Fruit fly (Drosophila melanogaster): ENCODE measurements around the gene CG42828.
A peak's percentile ranks its signal among the peaks of the same experiment; 100 is the strongest.

The CG42828 gene

dm6 chr3R:23356920-23357386, 16.6 kb upstream of the CG42828 start:
- TF ChIP-seq CG8478 (optimal IDR thresholded peaks at IDR 0.05) (no peak), usp (GFP tag; optimal IDR thresholded peaks at IDR 0.05) (no peak), pan (optimal IDR thresholded peaks at IDR 0.05) (peak; percentile 86), EcR (GFP tag; optimal IDR thresholded peaks at IDR 0.05) (no peak), psq (optimal IDR thresholded peaks at IDR 0.05) (no peak), Dll (optimal IDR thresholded peaks at IDR 0.05) (no peak)

DNA sequence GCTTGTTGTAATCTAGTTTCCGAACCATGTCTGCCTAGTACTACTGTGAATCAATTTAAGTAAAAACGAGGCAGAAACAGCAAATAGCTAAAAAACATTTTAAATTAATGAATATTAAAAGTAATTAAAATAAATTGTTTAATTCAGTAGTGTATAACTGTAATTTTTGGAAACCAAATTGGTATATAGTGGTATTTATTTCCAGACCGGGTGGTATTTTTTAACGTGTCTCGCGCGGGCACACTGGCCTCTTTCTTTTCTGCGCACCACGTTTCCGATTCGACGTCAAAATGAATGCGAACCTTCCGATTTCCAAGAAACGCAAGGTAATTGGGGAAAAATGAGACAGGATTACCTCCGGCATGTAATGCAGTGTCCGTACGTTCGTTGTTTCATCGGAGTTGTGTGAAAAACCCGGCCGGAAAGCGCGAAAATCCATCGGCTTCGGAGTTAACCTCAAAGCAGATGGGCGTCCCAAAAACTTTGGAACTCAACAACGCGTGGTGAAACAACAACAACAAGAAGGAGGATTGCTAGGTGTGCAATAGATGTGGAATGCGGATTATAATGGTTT, 14.9 kb upstream of the CG42828 start, which contains the start of gene RpS3:
TSS of gene RpS3 (plus strand) at position 248 of the 574 bp plus-strand sequence.
- TF ChIP-seq usp (GFP tag; optimal IDR thresholded peaks at IDR 0.05) (no peak), psq (optimal IDR thresholded peaks at IDR 0.05) (no peak), CG8478 (optimal IDR thresholded peaks at IDR 0.05) (no peak), Dll (optimal IDR thresholded peaks at IDR 0.05) (no peak), pan (optimal IDR thresholded peaks at IDR 0.05) (no peak), EcR (GFP tag; optimal IDR thresholded peaks at IDR 0.05) (no peak)

DNA sequence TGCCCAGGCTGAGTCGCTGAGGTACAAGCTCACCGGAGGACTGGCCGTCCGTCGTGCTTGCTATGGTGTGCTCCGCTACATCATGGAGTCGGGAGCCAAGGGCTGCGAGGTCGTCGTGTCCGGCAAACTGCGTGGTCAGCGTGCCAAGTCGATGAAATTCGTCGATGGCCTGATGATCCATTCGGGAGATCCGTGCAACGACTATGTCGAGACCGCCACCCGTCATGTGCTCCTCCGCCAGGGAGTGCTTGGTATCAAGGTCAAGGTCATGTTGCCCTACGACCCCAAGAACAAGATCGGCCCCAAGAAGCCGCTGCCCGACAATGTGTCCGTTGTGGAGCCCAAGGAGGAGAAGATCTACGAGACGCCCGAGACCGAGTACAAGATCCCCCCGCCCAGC, 14.1 kb upstream of the CG42828 start:
- TF ChIP-seq psq (optimal IDR thresholded peaks at IDR 0.05): no peak
- TF ChIP-seq Dll (optimal IDR thresholded peaks at IDR 0.05): no peak
- TF ChIP-seq pan (optimal IDR thresholded peaks at IDR 0.05): no peak
- TF ChIP-seq EcR (GFP tag; optimal IDR thresholded peaks at IDR 0.05): no peak
- no peak for TF ChIP-seq usp (GFP tag; optimal IDR thresholded peaks at IDR 0.05)

DNA sequence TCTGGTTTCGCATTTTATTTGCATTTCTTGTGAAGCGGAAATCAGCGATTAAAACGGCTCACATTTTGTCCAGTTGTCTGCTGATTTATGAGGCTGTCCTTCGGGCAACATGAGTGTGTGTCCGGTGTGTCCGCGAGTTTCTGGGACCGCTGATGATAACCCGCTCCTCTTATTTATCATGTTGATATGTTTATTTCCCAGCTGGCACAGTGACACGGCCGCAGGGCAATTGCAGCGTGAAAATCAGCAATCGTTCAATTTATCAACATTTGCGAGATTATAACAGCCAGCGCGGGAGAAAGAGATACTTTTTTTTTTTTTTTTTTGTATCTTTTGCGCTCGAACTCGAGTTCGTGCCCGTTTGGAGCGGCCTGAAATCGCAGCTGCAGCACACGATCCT, 13.1 kb upstream of the CG42828 start:
- TF ChIP-seq EcR (GFP tag; optimal IDR thresholded peaks at IDR 0.05) (no peak), usp (GFP tag; optimal IDR thresholded peaks at IDR 0.05) (no peak), pan (optimal IDR thresholded peaks at IDR 0.05) (no peak), Dll (optimal IDR thresholded peaks at IDR 0.05) (no peak), psq (optimal IDR thresholded peaks at IDR 0.05) (no peak), CG8478 (optimal IDR thresholded peaks at IDR 0.05) (no peak)

DNA sequence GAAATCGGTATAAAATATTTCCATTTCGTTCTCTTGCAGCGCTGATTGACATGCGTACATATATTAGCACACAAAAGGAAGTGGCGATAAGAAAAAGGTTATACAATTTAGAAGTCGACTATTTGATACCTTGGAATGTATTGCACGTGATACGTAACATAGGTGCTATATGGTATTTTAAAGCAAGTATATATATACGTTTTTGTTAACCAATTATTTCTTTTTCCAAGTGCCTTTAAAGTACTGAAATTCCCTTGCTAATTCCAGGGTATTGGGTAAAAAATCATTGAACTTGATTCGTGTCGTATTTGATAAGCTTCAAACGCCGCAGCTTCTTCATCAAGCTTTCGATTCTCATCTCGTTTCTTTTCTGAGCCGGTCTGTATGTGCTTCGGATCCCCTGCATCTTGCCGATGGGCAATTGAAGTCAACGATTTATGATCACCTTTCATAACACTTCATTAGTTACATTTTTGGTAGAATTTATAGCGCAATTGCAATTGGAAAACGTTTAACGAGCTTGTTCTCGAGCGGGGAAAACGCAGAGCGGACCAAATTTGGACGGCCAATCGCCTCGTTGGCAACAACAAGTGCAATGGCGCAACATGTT, 9.9 kb upstream of the CG42828 start, which contains the start of gene CG4408:
TSS of gene CG4408 (minus strand) at position 60 of the 610 bp plus-strand sequence.
- TF ChIP-seq CG8478 (optimal IDR thresholded peaks at IDR 0.05) (no peak), pan (optimal IDR thresholded peaks at IDR 0.05) (peak; percentile 91)

DNA sequence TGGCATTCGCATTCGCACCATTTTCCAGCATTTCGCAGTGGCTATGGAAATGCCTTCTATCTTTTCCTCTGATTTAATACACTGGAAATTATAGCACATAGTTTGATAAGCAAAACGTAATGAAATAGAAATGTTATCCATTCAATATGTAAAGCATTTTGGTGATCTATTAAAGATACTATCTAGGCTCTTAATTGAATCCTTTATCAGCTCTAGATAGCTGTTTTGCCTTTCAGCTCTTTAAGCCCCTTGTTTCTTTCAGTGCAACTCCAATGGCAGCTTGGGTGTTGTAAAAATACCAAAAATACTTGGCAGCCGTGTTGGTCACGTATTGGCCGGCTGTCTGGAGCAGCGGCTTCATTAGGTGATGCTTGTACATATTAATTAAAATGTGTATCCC, 8.5 kb upstream of the CG42828 start:
- TF ChIP-seq CG8478 (optimal IDR thresholded peaks at IDR 0.05) (no peak), usp (GFP tag; optimal IDR thresholded peaks at IDR 0.05) (no peak)

DNA sequence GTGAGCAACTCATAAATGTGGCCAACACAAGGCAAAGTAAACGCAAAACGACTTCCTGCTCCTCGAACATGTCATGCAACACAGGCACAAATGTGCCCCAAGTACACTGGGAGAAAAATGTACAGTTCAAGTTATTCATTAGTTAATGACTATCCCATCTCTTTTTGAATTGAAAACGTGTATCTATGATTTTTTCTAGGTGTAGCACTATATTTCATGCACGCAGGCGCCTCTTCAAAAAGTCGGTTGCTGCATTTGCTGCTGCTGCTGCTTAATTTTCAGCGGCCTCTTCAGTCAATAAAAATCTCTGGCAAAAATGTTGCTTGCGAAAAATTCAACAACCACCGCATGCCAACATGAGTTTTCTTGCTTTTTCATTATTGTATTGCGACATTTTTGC, 6.0 kb upstream of the CG42828 start:
- TF ChIP-seq usp (GFP tag; optimal IDR thresholded peaks at IDR 0.05) (no peak), pan (optimal IDR thresholded peaks at IDR 0.05) (no peak), EcR (GFP tag; optimal IDR thresholded peaks at IDR 0.05) (no peak)

- TF ChIP-seq pan (optimal IDR thresholded peaks at IDR 0.05) (no peak), Dll (optimal IDR thresholded peaks at IDR 0.05) (no peak), EcR (GFP tag; optimal IDR thresholded peaks at IDR 0.05) (no peak)
Measured at dm6 chr3R:23368235-23368634, 5.3 kb upstream of the CG42828 start.

dm6 chr3R:23372624-23373023, 879 bp upstream of the CG42828 start, which contains the start of gene CG42827:
CG42827 (plus strand) TSS chr3R:23372924.
- TF ChIP-seq usp (GFP tag; optimal IDR thresholded peaks at IDR 0.05) (no peak), Dll (optimal IDR thresholded peaks at IDR 0.05) (no peak), CG8478 (optimal IDR thresholded peaks at IDR 0.05) (no peak), EcR (GFP tag; optimal IDR thresholded peaks at IDR 0.05) (no peak), pan (optimal IDR thresholded peaks at IDR 0.05) (no peak), psq (optimal IDR thresholded peaks at IDR 0.05) (no peak)

DNA sequence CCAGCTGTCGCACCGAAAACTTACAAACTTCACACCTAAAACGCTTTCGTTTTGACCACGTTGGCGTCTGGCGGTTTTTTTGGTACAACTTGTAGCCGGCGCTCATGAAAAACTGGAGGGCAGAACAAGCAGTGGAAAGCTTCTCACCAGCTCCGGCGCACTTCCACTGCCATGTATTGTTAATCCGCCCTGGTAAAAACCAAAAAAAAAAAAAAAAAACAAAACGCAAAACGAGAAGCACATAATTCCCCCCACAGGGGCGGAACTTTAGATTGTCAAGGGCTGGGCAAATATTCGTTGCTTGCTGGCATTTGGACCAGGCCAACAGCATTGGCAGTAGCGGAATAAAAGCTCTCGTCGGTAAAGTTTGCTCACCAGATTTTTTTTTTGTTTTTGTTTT, 787 bp downstream of the CG42828 start:
- TF ChIP-seq usp (GFP tag; optimal IDR thresholded peaks at IDR 0.05) (no peak), EcR (GFP tag; optimal IDR thresholded peaks at IDR 0.05) (no peak), pan (optimal IDR thresholded peaks at IDR 0.05) (no peak), psq (optimal IDR thresholded peaks at IDR 0.05) (no peak), CG8478 (optimal IDR thresholded peaks at IDR 0.05) (no peak), Dll (optimal IDR thresholded peaks at IDR 0.05) (no peak)

- TF ChIP-seq CG8478 (optimal IDR thresholded peaks at IDR 0.05): no peak
Measured at dm6 chr3R:23377288-23377687, 3.8 kb downstream of the CG42828 start.

dm6 chr3R:23383723-23384122, 10.2 kb downstream of the CG42828 start:
- TF ChIP-seq psq (optimal IDR thresholded peaks at IDR 0.05): no peak
- peak; percentile 6 for TF ChIP-seq Dll (optimal IDR thresholded peaks at IDR 0.05)
- no peak for TF ChIP-seq pan (optimal IDR thresholded peaks at IDR 0.05)

- no peak for TF ChIP-seq pan (optimal IDR thresholded peaks at IDR 0.05)
- TF ChIP-seq CG8478 (optimal IDR thresholded peaks at IDR 0.05): no peak
- no peak for TF ChIP-seq usp (GFP tag; optimal IDR thresholded peaks at IDR 0.05)
- no peak for TF ChIP-seq EcR (GFP tag; optimal IDR thresholded peaks at IDR 0.05)
- no peak for TF ChIP-seq psq (optimal IDR thresholded peaks at IDR 0.05)
- TF ChIP-seq Dll (optimal IDR thresholded peaks at IDR 0.05): no peak
Measured at dm6 chr3R:23384591-23385260, 11.2 kb downstream of the CG42828 start, which contains the start of gene CG4393. CG4393 (minus strand) TSS chr3R:23384777.
